Worm (Caenorhabditis elegans) whole organism, young adult: ENCODE measurements around the gene T22F7.4.

Source experiments
- B0035.1 ChIP-seq: sonication (generic microtip); optimal IDR thresholded peaks from 2 replicates; lab custom pipeline; 2016; ENCODE audit warnings: missing genetic modification characterization, mild to moderate bottlenecking, missing compliant biosample characterization, missing genotype, missing genetic modification reagents
- B0261.1 ChIP-seq: sonication (generic microtip); optimal IDR thresholded peaks from 2 replicates; lab custom pipeline; 2016; ENCODE audit warnings: mild to moderate bottlenecking, missing genetic modification characterization, moderate library complexity, missing compliant biosample characterization
- D2030.7 ChIP-seq: fragments of 200-800 bp; sonication (Bioruptor generic); IDR thresholded peaks from 2 replicates; pipeline ENCODE4 v1.3.6; 2022; ENCODE audit warnings: missing genetic modification reagents, missing genetic modification characterization, missing compliant biosample characterization
- F39B2.1 ChIP-seq: fragments of 200-800 bp; sonication (Bioruptor generic); IDR thresholded peaks from 2 replicates; pipeline ENCODE4 v1.3.6; 2022; ENCODE audit warnings: missing genetic modification reagents, missing genetic modification characterization, missing compliant biosample characterization
- Y95B8A.8 ChIP-seq: fragments of 200-800 bp; sonication (Bioruptor generic); IDR thresholded peaks from 2 replicates; pipeline ENCODE4 v1.3.6; 2022; ENCODE audit warnings: missing genetic modification reagents, missing genetic modification characterization, missing compliant biosample characterization
- ZK185.1 ChIP-seq: sonication (generic microtip); optimal IDR thresholded peaks from 2 replicates; lab custom pipeline; 2016; ENCODE audit warnings: mild to moderate bottlenecking, missing genetic modification characterization, missing compliant biosample characterization; ENCODE audit not compliant: poor library complexity, severe bottlenecking
- aptf-2 ChIP-seq: fragments of 200-800 bp; sonication (Bioruptor generic); conservative IDR thresholded peaks from 2 replicates; pipeline ENCODE4 v1.3.6; 2022; ENCODE audit warnings: missing genetic modification reagents, missing genetic modification characterization, missing compliant biosample characterization
- atf-7 ChIP-seq: sonication (generic microtip); optimal IDR thresholded peaks from 2 replicates; lab custom pipeline; 2017; ENCODE audit warnings: mild to moderate bottlenecking, missing genetic modification characterization, missing compliant biosample characterization
- bed-1 ChIP-seq: fragments of 200-800 bp; sonication (Bioruptor generic); IDR thresholded peaks from 2 replicates; pipeline ENCODE4 v1.3.6; 2022; ENCODE audit warnings: missing genetic modification reagents, missing genetic modification characterization, missing compliant biosample characterization
- cebp-2 ChIP-seq: fragments of 200-800 bp; sonication (Bioruptor generic); IDR thresholded peaks from 2 replicates; pipeline ENCODE4 v1.3.6; 2022; ENCODE audit warnings: missing genetic modification characterization, missing compliant biosample characterization
- dpl-1 ChIP-seq: fragments of 150-350 bp; optimal IDR thresholded peaks from 2 replicates; lab custom pipeline; 2014; ENCODE audit warnings: missing biosample characterization, missing genetic modification reagents, missing genetic modification characterization
- efl-1 ChIP-seq: fragments of 150-350 bp; optimal IDR thresholded peaks from 2 replicates; lab custom pipeline; 2014; ENCODE audit warnings: missing biosample characterization, missing genetic modification reagents, missing genetic modification characterization
- egl-18 ChIP-seq: fragments of 200-800 bp; sonication (Bioruptor generic); IDR thresholded peaks from 2 replicates; pipeline ENCODE4 v1.3.6; 2022; ENCODE audit warnings: missing genetic modification reagents, missing genetic modification characterization, missing compliant biosample characterization
- ekl-4 ChIP-seq: fragments of 200-800 bp; sonication (Bioruptor generic); IDR thresholded peaks from 2 replicates; pipeline ENCODE4 v1.3.6; 2022; ENCODE audit warnings: missing genetic modification reagents, missing genetic modification characterization, missing compliant biosample characterization
- hlh-12 ChIP-seq: sonication (generic microtip); optimal IDR thresholded peaks from 2 replicates; lab custom pipeline; 2016; ENCODE audit warnings: missing genetic modification characterization, missing compliant biosample characterization
- hmg-1.2 ChIP-seq: fragments of 200-800 bp; sonication (Bioruptor generic); IDR thresholded peaks from 2 replicates; pipeline ENCODE4 v1.3.6; 2022; ENCODE audit warnings: missing genetic modification reagents, missing genetic modification characterization, missing compliant biosample characterization
- hrde-1 ChIP-seq: sonication (generic microtip); optimal IDR thresholded peaks from 2 replicates; lab custom pipeline; 2016; ENCODE audit warnings: missing genetic modification characterization, mild to moderate bottlenecking, missing compliant biosample characterization, moderate library complexity, missing genotype, missing genetic modification reagents, borderline replicate concordance
- hsf-1 ChIP-seq: fragments of 200-800 bp; sonication (Bioruptor generic); IDR thresholded peaks from 2 replicates; pipeline ENCODE4 v1.3.6; 2022; ENCODE audit warnings: missing genetic modification reagents, missing genetic modification characterization, missing compliant biosample characterization
- lag-1 ChIP-seq: fragments of 200-800 bp; sonication (Bioruptor generic); IDR thresholded peaks from 2 replicates; pipeline ENCODE4 v1.3.6; 2022; ENCODE audit warnings: missing genetic modification reagents, missing genetic modification characterization, missing compliant biosample characterization
- lin-35 ChIP-seq, 3 experiments: fragments of 150-350 bp in 2 of 3; sonication (generic microtip) in 1 of 3; optimal IDR thresholded peaks; 2 replicates each; lab custom pipeline; 2014 to 2018; ENCODE audit warnings: missing biosample characterization in 3 of 3, missing genetic modification characterization in 3 of 3, missing genetic modification reagents in 3 of 3
- lin-54 ChIP-seq: fragments of 200-800 bp; sonication (Bioruptor generic); optimal IDR thresholded peaks from 2 replicates; lab custom pipeline; 2018; ENCODE audit warnings: mild to moderate bottlenecking, missing genetic modification characterization, missing compliant biosample characterization
- lsl-1 ChIP-seq: fragments of 200-800 bp; sonication (Bioruptor generic); optimal IDR thresholded peaks from 2 replicates; lab custom pipeline; 2018; ENCODE audit warnings: mild to moderate bottlenecking, missing genetic modification characterization, moderate library complexity, missing compliant biosample characterization
- madf-10 ChIP-seq: sonication (generic microtip); optimal IDR thresholded peaks from 2 replicates; lab custom pipeline; 2016; ENCODE audit warnings: mild to moderate bottlenecking, missing genetic modification characterization, missing compliant biosample characterization
- madf-6 ChIP-seq: fragments of 200-800 bp; sonication (Bioruptor generic); IDR thresholded peaks from 2 replicates; pipeline ENCODE4 v1.3.6; 2022; ENCODE audit warnings: missing genetic modification reagents, missing genetic modification characterization, missing compliant biosample characterization
- mcd-1 ChIP-seq: fragments of 200-800 bp; sonication (Bioruptor generic); IDR thresholded peaks from 2 replicates; pipeline ENCODE4 v1.3.6; 2022; ENCODE audit warnings: missing genetic modification reagents, missing genetic modification characterization, missing compliant biosample characterization
- nfya-2 ChIP-seq: fragments of 200-800 bp; sonication (Bioruptor generic); IDR thresholded peaks from 2 replicates; pipeline ENCODE4 v1.3.6; 2022; ENCODE audit warnings: missing genetic modification reagents, missing genetic modification characterization, missing compliant biosample characterization
- nhr-27 ChIP-seq: fragments of 200-800 bp; sonication (Bioruptor generic); optimal IDR thresholded peaks from 2 replicates; lab custom pipeline; 2018; ENCODE audit warnings: mild to moderate bottlenecking, missing genetic modification characterization, moderate library complexity, missing compliant biosample characterization
- nhr-80 ChIP-seq: sonication (generic microtip); optimal IDR thresholded peaks from 2 replicates; lab custom pipeline; 2016; ENCODE audit warnings: missing genetic modification characterization, missing compliant biosample characterization
- pha-4 ChIP-seq: fragments of 150-350 bp; sonication (generic microtip); optimal IDR thresholded peaks from 2 replicates; lab custom pipeline; 2014; ENCODE audit warnings: missing biosample characterization, missing genetic modification reagents, missing genetic modification characterization
- snpc-3.4 ChIP-seq: sonication (generic microtip); optimal IDR thresholded peaks from 2 replicates; lab custom pipeline; 2017; ENCODE audit warnings: missing genetic modification characterization, mild to moderate bottlenecking, missing compliant biosample characterization, antibody characterized with exemption, moderate library complexity, missing genotype, missing genetic modification reagents
- sptf-2 ChIP-seq: fragments of 200-800 bp; sonication (Bioruptor generic); optimal IDR thresholded peaks from 2 replicates; lab custom pipeline; 2018; ENCODE audit warnings: mild to moderate bottlenecking, missing genetic modification characterization, missing compliant biosample characterization
- tbp1 ChIP-seq: fragments of 200-800 bp; sonication (Bioruptor generic); optimal IDR thresholded peaks from 2 replicates; lab custom pipeline; 2018; ENCODE audit warnings: mild to moderate bottlenecking, missing genetic modification characterization, missing compliant biosample characterization
- unc-130 ChIP-seq: sonication (generic microtip); optimal IDR thresholded peaks from 2 replicates; lab custom pipeline; 2016; ENCODE audit warnings: missing genetic modification reagents, missing genetic modification characterization, missing compliant biosample characterization
- unc-62 ChIP-seq: fragments of 150-350 bp; optimal IDR thresholded peaks from 2 replicates; lab custom pipeline; 2014; ENCODE audit warnings: missing biosample characterization, missing genetic modification reagents, missing genetic modification characterization
- zfh-2 ChIP-seq: fragments of 200-800 bp; sonication (Bioruptor generic); conservative IDR thresholded peaks from 2 replicates; pipeline ENCODE4 v1.3.6; 2022; ENCODE audit warnings: missing genetic modification reagents, missing genetic modification characterization, missing compliant biosample characterization
- ztf-22 ChIP-seq: fragments of 200-800 bp; sonication (Bioruptor generic); optimal IDR thresholded peaks from 2 replicates; lab custom pipeline; 2018; ENCODE audit warnings: mild to moderate bottlenecking, missing genetic modification characterization, moderate library complexity, missing compliant biosample characterization
- ztf-26 ChIP-seq: sonication (generic microtip); optimal IDR thresholded peaks from 2 replicates; lab custom pipeline; 2017; ENCODE audit warnings: missing genetic modification characterization, missing compliant biosample characterization
- ztf-6 ChIP-seq: fragments of 200-800 bp; sonication (Bioruptor generic); IDR thresholded peaks from 2 replicates; pipeline ENCODE4 v1.3.6; 2022; ENCODE audit warnings: missing genetic modification reagents, missing genetic modification characterization, missing compliant biosample characterization

T22F7.4 gene

ce11 chrIII:502583-502982 is 24.1 kb downstream of the T22F7.4 start (continued):
- TF ChIP-seq F39B2.1 (GFP tag; lab: Robert Waterston, UW): no peak
- TF ChIP-seq atf-7: peak; percentile 76
- TF ChIP-seq hlh-12 (tag; lab: Kevin White, UChicago): peak; percentile 82
- TF ChIP-seq cebp-2 (GFP tag; lab: Robert Waterston, UW): peak; percentile 73; the same call in 1 of the 2 replicates
- TF ChIP-seq ztf-26 (tag; lab: Kevin White, UChicago): peak; percentile 87
- no peak for TF ChIP-seq nfya-2 (GFP tag; lab: Robert Waterston, UW)
- peak; percentile 50; the same call in 1 of the 2 replicates for TF ChIP-seq Y95B8A.8 (GFP tag; lab: Robert Waterston, UW)
- TF ChIP-seq snpc-3.4: peak; percentile 76
- 0 out of 2 replicates have a peak, but pooled peaks have one; percentile 51 for TF ChIP-seq aptf-2 (GFP tag; lab: Robert Waterston, UW)
- TF ChIP-seq pha-4 (tag; lab: Kevin White, UChicago): no peak
- peak; percentile 81; the same call in 1 of the 2 replicates for TF ChIP-seq ztf-6 (GFP tag; lab: Robert Waterston, UW)
- TF ChIP-seq dpl-1 (GFP tag; lab: Kevin White, UChicago): peak; percentile 33
- TF ChIP-seq unc-130 (GFP tag; lab: Kevin White, UChicago): peak; percentile 89
- peak; percentile 79 for TF ChIP-seq mcd-1 (GFP tag; lab: Robert Waterston, UW)
- peak; percentile 99 for TF ChIP-seq tbp1 (GFP tag; lab: Kevin White, UChicago)
- TF ChIP-seq lag-1 (GFP tag; lab: Robert Waterston, UW): 0 out of 2 replicates have a peak, but pooled peaks have one; percentile 11

- TF ChIP-seq efl-1 (GFP tag; lab: Kevin White, UChicago) (peak; percentile 82), lin-54 (GFP tag; lab: Kevin White, UChicago) (peak; percentile 71), mcd-1 (GFP tag; lab: Robert Waterston, UW) (peak; percentile 89), D2030.7 (peak; percentile 15; the same call in 1 of the 2 replicates), hsf-1 (GFP tag; lab: Robert Waterston, UW) (no peak), madf-10 (tag; lab: Kevin White, UChicago) (no peak), madf-6 (GFP tag; lab: Robert Waterston, UW) (peak; percentile 47; the same call in 1 of the 2 replicates), lsl-1 (peak; percentile 29), lin-35 (GFP tag; optimal IDR thresholded peaks at IDR 0.05; lab: Kevin White, UChicago) (peak in 1 of 3 experiments; percentile 69), hmg-1.2 (GFP tag; lab: Robert Waterston, UW) (peak; percentile 92), pha-4 (tag; lab: Kevin White, UChicago) (no peak), ztf-22 (no peak), dpl-1 (GFP tag; lab: Kevin White, UChicago) (peak; percentile 67)
Observed at ce11 chrIII:491090-491597, 35.6 kb downstream of the T22F7.4 start, which contains the start of gene unc-45. Gene unc-45 (plus strand): TSS chrIII:491547.

ce11 chrIII:488464-488863 is 38.3 kb downstream of the T22F7.4 start, which contains the start of gene F30H5.5:
Gene F30H5.5 (plus strand): TSS chrIII:488764.
- no peak for TF ChIP-seq nhr-80
- TF ChIP-seq hmg-1.2 (GFP tag; lab: Robert Waterston, UW): no peak
- TF ChIP-seq pha-4 (tag; lab: Kevin White, UChicago): no peak
- no peak for TF ChIP-seq unc-62 (GFP tag; lab: Kevin White, UChicago)
- no peak for TF ChIP-seq B0261.1 (tag; lab: Kevin White, UChicago)
- TF ChIP-seq zfh-2 (GFP tag; lab: Robert Waterston, UW): no peak
- TF ChIP-seq nhr-27 (tag; lab: Kevin White, UChicago): no peak
- no peak for TF ChIP-seq hlh-12 (tag; lab: Kevin White, UChicago)
- TF ChIP-seq bed-1 (GFP tag; lab: Robert Waterston, UW): no peak
- no peak for TF ChIP-seq hrde-1 (tag; lab: Kevin White, UChicago)
- no peak for TF ChIP-seq B0035.1 (tag; lab: Kevin White, UChicago)
- no peak for TF ChIP-seq F39B2.1 (GFP tag; lab: Robert Waterston, UW)
- TF ChIP-seq egl-18 (GFP tag; lab: Robert Waterston, UW): no peak
- TF ChIP-seq sptf-2 (GFP tag; lab: Kevin White, UChicago): no peak
- no peak for TF ChIP-seq D2030.7
- TF ChIP-seq mcd-1 (GFP tag; lab: Robert Waterston, UW): no peak
- TF ChIP-seq ekl-4 (GFP tag; lab: Robert Waterston, UW): no peak
- TF ChIP-seq cebp-2 (GFP tag; lab: Robert Waterston, UW): no peak
- no peak for TF ChIP-seq ZK185.1 (tag; lab: Kevin White, UChicago)
